Fruit fly (Drosophila melanogaster) whole organism, embryonic: Measurements from ENCODE around the gene scpr-C.

Experiments
- BEAF-32 ChIP-seq: fragments of 200-800 bp; sonication (Bioruptor generic); optimal IDR thresholded peaks from 3 replicates; lab custom pipeline; 2017; ENCODE audit warnings: missing biosample characterization, missing genetic modification characterization, mild to moderate bottlenecking, moderate library complexity, missing genetic modification reagents
- C15 ChIP-seq: fragments of 200-800 bp; sonication (Bioruptor generic); IDR thresholded peaks from 3 replicates; pipeline ENCODE4 v1.3.6; 2022; ENCODE audit warnings: missing biosample characterization, missing genetic modification characterization
- CG10209 ChIP-seq: fragments of 200-800 bp; sonication (Bioruptor generic); optimal IDR thresholded peaks from 3 replicates; lab custom pipeline; 2017; ENCODE audit warnings: missing biosample characterization, mild to moderate bottlenecking, missing genetic modification characterization, missing genetic modification reagents
- CG11456 ChIP-seq: fragments of 200-800 bp; sonication (Bioruptor generic); IDR thresholded peaks from 3 replicates; pipeline ENCODE4 v1.3.6; 2022; ENCODE audit warnings: missing biosample characterization, missing genetic modification characterization
- CG12769 ChIP-seq: fragments of 200-800 bp; sonication (Bioruptor generic); optimal IDR thresholded peaks from 2 replicates; lab custom pipeline; 2019; ENCODE audit warnings: missing biosample characterization, mild to moderate bottlenecking, missing genetic modification characterization, moderate library complexity
- CG1529 ChIP-seq: fragments of 200-800 bp; sonication (Bioruptor generic); optimal IDR thresholded peaks from 3 replicates; lab custom pipeline; 2018; ENCODE audit warnings: missing biosample characterization, missing genetic modification characterization
- CG1602 ChIP-seq: fragments of 200-800 bp; sonication (Bioruptor generic); optimal IDR thresholded peaks from 3 replicates; lab custom pipeline; 2016; ENCODE audit warnings: missing biosample characterization, missing genetic modification characterization
- CG17568 ChIP-seq: fragments of 200-800 bp; sonication (Bioruptor generic); optimal IDR thresholded peaks from 2 replicates; lab custom pipeline; 2018; ENCODE audit warnings: missing biosample characterization, mild to moderate bottlenecking, missing genetic modification characterization, moderate library complexity
- CG2712 ChIP-seq: fragments of 200-800 bp; optimal IDR thresholded peaks from 3 replicates; lab custom pipeline; 2019; ENCODE audit warnings: missing biosample characterization, mild to moderate bottlenecking, missing genetic modification characterization, moderate library complexity
- CG34224 ChIP-seq: fragments of 200-800 bp; sonication (Bioruptor generic); IDR thresholded peaks from 3 replicates; pipeline ENCODE4 v1.3.6; 2022; ENCODE audit warnings: missing biosample characterization, missing genetic modification characterization; ENCODE audit not compliant: partially characterized antibody
- CG4617 ChIP-seq: fragments of 200-800 bp; sonication (Bioruptor generic); optimal IDR thresholded peaks from 3 replicates; lab custom pipeline; 2016; ENCODE audit warnings: missing biosample characterization, missing genetic modification characterization, borderline replicate concordance
- CG4730 ChIP-seq: fragments of 200-800 bp; sonication (Bioruptor generic); IDR thresholded peaks from 2 replicates; pipeline ENCODE4 v1.3.6; 2022; ENCODE audit warnings: missing biosample characterization, missing genetic modification characterization
- CG4820 ChIP-seq: fragments of 200-800 bp; sonication (Bioruptor generic); optimal IDR thresholded peaks from 3 replicates; lab custom pipeline; 2016; ENCODE audit warnings: missing biosample characterization, missing genetic modification characterization
- CG5953 ChIP-seq: fragments of 200-800 bp; sonication (Bioruptor generic); IDR thresholded peaks from 2 replicates; pipeline ENCODE4 v1.3.6; 2022; ENCODE audit warnings: missing biosample characterization, missing genetic modification characterization
- CG6272 ChIP-seq: fragments of 200-800 bp; sonication (Bioruptor generic); IDR thresholded peaks from 2 replicates; pipeline ENCODE4 v1.3.6; 2022; ENCODE audit warnings: missing biosample characterization, missing genetic modification characterization
- CG7839 ChIP-seq: fragments of 200-800 bp; sonication (Bioruptor generic); optimal IDR thresholded peaks from 3 replicates; lab custom pipeline; 2018; ENCODE audit warnings: missing biosample characterization, mild to moderate bottlenecking, missing genetic modification characterization, moderate library complexity
- CG8765 ChIP-seq: fragments of 200-800 bp; sonication (Bioruptor generic); IDR thresholded peaks from 2 replicates; pipeline ENCODE4 v1.3.6; 2022; ENCODE audit warnings: missing biosample characterization, missing genetic modification characterization
- CoRest ChIP-seq: fragments of 200-800 bp; sonication (Bioruptor generic); optimal IDR thresholded peaks from 3 replicates; lab custom pipeline; 2018; ENCODE audit warnings: missing biosample characterization, mild to moderate bottlenecking, missing genetic modification characterization, moderate library complexity
- Dp ChIP-seq: fragments of 200-800 bp; sonication (Bioruptor generic); optimal IDR thresholded peaks from 2 replicates; lab custom pipeline; 2018; ENCODE audit warnings: missing biosample characterization, mild to moderate bottlenecking, missing genetic modification characterization, moderate library complexity
- E2f2 ChIP-seq: fragments of 200-800 bp; sonication (Bioruptor generic); IDR thresholded peaks from 2 replicates; pipeline ENCODE4 v1.3.6; 2022; ENCODE audit warnings: missing biosample characterization, missing genetic modification characterization
- H15 ChIP-seq: fragments of 200-800 bp; sonication (Bioruptor generic); IDR thresholded peaks from 3 replicates; pipeline ENCODE4 v1.3.6; 2022; ENCODE audit warnings: missing biosample characterization, missing genetic modification characterization
- HLH3B ChIP-seq: fragments of 200-800 bp; sonication (Bioruptor generic); IDR thresholded peaks from 2 replicates; pipeline ENCODE4 v1.3.6; 2022; ENCODE audit warnings: missing biosample characterization, missing genetic modification characterization
- Max ChIP-seq: fragments of 200-800 bp; sonication (Bioruptor generic); optimal IDR thresholded peaks from 2 replicates; lab custom pipeline; 2016; ENCODE audit warnings: missing biosample characterization, mild to moderate bottlenecking, missing genetic modification characterization
- Meics ChIP-seq: fragments of 200-800 bp; sonication (Bioruptor generic); optimal IDR thresholded peaks from 2 replicates; lab custom pipeline; 2017; ENCODE audit warnings: missing biosample characterization, mild to moderate bottlenecking, missing genetic modification characterization
- Mes4 ChIP-seq: fragments of 200-800 bp; sonication (Bioruptor generic); optimal IDR thresholded peaks from 2 replicates; lab custom pipeline; 2016; ENCODE audit warnings: missing biosample characterization, missing genetic modification characterization
- Sin3A ChIP-seq: fragments of >200 bp; optimal IDR thresholded peaks from 2 replicates; lab custom pipeline; 2018
- Sry-δ ChIP-seq: fragments of 200-800 bp; sonication (Bioruptor generic); optimal IDR thresholded peaks from 2 replicates; lab custom pipeline; 2016; ENCODE audit warnings: missing biosample characterization, missing genetic modification characterization
- abd-A ChIP-seq: fragments of 200-800 bp; sonication (Bioruptor generic); optimal IDR thresholded peaks from 3 replicates; lab custom pipeline; 2019; ENCODE audit warnings: missing biosample characterization, mild to moderate bottlenecking, missing genetic modification characterization, moderate library complexity
- cato ChIP-seq: fragments of 200-800 bp; sonication (Bioruptor generic); optimal IDR thresholded peaks from 2 replicates; lab custom pipeline; 2016; ENCODE audit warnings: missing biosample characterization, missing genetic modification characterization, borderline replicate concordance
- chif ChIP-seq, 2 experiments: fragments of 200-800 bp; sonication (Bioruptor generic); optimal IDR thresholded peaks; 3 replicates each; lab custom pipeline; 2016; ENCODE audit warnings: missing biosample characterization in 2 of 2, missing genetic modification characterization in 2 of 2
- chn ChIP-seq: fragments of 200-800 bp; sonication (Bioruptor generic); optimal IDR thresholded peaks from 2 replicates; lab custom pipeline; 2016; ENCODE audit warnings: missing biosample characterization, missing genetic modification characterization
- dpn ChIP-seq, 2 experiments: fragments of 200-800 bp; sonication (Bioruptor generic); optimal IDR thresholded peaks; 3 replicates each; lab custom pipeline; 2016; ENCODE audit warnings: missing biosample characterization in 2 of 2, missing genetic modification characterization in 2 of 2
- en ChIP-seq: fragments of 200-800 bp; sonication (Bioruptor generic); optimal IDR thresholded peaks from 2 replicates; lab custom pipeline; 2016; ENCODE audit warnings: missing biosample characterization, missing genetic modification characterization
- gce ChIP-seq: fragments of 200-800 bp; sonication (Bioruptor generic); IDR thresholded peaks from 3 replicates; pipeline ENCODE4 v1.3.6; 2022; ENCODE audit warnings: missing biosample characterization, missing genetic modification characterization
- gsb-n ChIP-seq: fragments of 200-800 bp; sonication (Bioruptor generic); optimal IDR thresholded peaks from 3 replicates; lab custom pipeline; 2018; ENCODE audit warnings: missing biosample characterization, mild to moderate bottlenecking, missing genetic modification characterization
- kni ChIP-seq: fragments of 200-800 bp; sonication (Bioruptor generic); optimal IDR thresholded peaks from 3 replicates; lab custom pipeline; 2017; ENCODE audit warnings: mild to moderate bottlenecking, missing biosample characterization, missing genetic modification reagents, missing genetic modification characterization
- lab ChIP-seq: fragments of 200-800 bp; sonication (Bioruptor generic); optimal IDR thresholded peaks from 3 replicates; lab custom pipeline; 2017; ENCODE audit warnings: missing biosample characterization, missing genetic modification characterization, mild to moderate bottlenecking, moderate library complexity, missing genetic modification reagents
- lilli ChIP-seq: fragments of 200-800 bp; sonication (Bioruptor generic); optimal IDR thresholded peaks from 3 replicates; lab custom pipeline; 2016; ENCODE audit warnings: missing biosample characterization, missing genetic modification characterization
- nerfin-1 ChIP-seq: fragments of 200-800 bp; sonication (Bioruptor generic); optimal IDR thresholded peaks from 3 replicates; lab custom pipeline; 2019; ENCODE audit warnings: missing biosample characterization, mild to moderate bottlenecking, missing genetic modification characterization, moderate library complexity
- pho ChIP-seq: fragments of 200-800 bp; sonication (Bioruptor generic); optimal IDR thresholded peaks from 2 replicates; lab custom pipeline; 2016; ENCODE audit warnings: missing biosample characterization, missing genetic modification characterization
- sc ChIP-seq, 3 experiments: fragments of >200 bp in 2 of 3; fragments of 200-800 bp in 1 of 3; sonication (Bioruptor generic) in 1 of 3; optimal IDR thresholded peaks; 2 replicates in 2 of 3; 3 replicates in 1 of 3; lab custom pipeline; 2017; ENCODE audit warnings: mild to moderate bottlenecking in 1 of 3, missing biosample characterization in 1 of 3, missing genetic modification characterization in 1 of 3, missing genetic modification reagents in 1 of 3
- slou ChIP-seq: fragments of 200-800 bp; sonication (Bioruptor generic); optimal IDR thresholded peaks from 3 replicates; lab custom pipeline; 2016; ENCODE audit warnings: missing biosample characterization, missing genetic modification characterization
- sqz ChIP-seq: fragments of 200-800 bp; sonication (Bioruptor generic); optimal IDR thresholded peaks from 3 replicates; lab custom pipeline; 2018; ENCODE audit warnings: missing biosample characterization, mild to moderate bottlenecking, missing genetic modification characterization
- sug ChIP-seq: fragments of 200-800 bp; optimal IDR thresholded peaks from 2 replicates; lab custom pipeline; 2019; ENCODE audit warnings: missing biosample characterization, mild to moderate bottlenecking, missing genetic modification characterization, moderate library complexity
- tap ChIP-seq: fragments of 200-800 bp; optimal IDR thresholded peaks from 3 replicates; lab custom pipeline; 2019; ENCODE audit warnings: missing biosample characterization, mild to moderate bottlenecking, missing genetic modification characterization, moderate library complexity
- tin ChIP-seq: fragments of 200-800 bp; sonication (Bioruptor generic); optimal IDR thresholded peaks from 3 replicates; lab custom pipeline; 2016; ENCODE audit warnings: missing biosample characterization, missing genetic modification characterization
- usp ChIP-seq: fragments of >200 bp; optimal IDR thresholded peaks from 2 replicates; lab custom pipeline; 2017; ENCODE audit warnings: missing biosample characterization, missing genetic modification characterization
- vvl ChIP-seq: fragments of 200-800 bp; sonication (Bioruptor generic); IDR thresholded peaks from 2 replicates; pipeline ENCODE4 v1.3.6; 2022; ENCODE audit warnings: missing biosample characterization, missing genetic modification characterization
- wdn ChIP-seq: fragments of 200-800 bp; sonication (Bioruptor generic); IDR thresholded peaks from 2 replicates; pipeline ENCODE4 v1.3.6; 2022; ENCODE audit warnings: missing biosample characterization, missing genetic modification characterization

scpr-C gene

dm6 chr3R:11196648-11197388 lies 28.5 kb upstream of the scpr-C start (continued):
- TF ChIP-seq HLH3B (GFP tag; lab: Robert Waterston, UW) (peak; percentile 98), CG5953 (GFP tag; lab: Robert Waterston, UW) (peak; percentile 96), Sry-δ (GFP tag; lab: Kevin White, UChicago) (peak; percentile 17), sug (peak; percentile 93), CG8765 (GFP tag; lab: Robert Waterston, UW) (peak; percentile 87), gce (peak; percentile 96), Mes4 (GFP tag; lab: Kevin White, UChicago) (peak; percentile 80), CG1529 (GFP tag; lab: Kevin White, UChicago) (peak; percentile 97), sc (optimal IDR thresholded peaks at IDR 0.05; lab: Kevin White, UChicago) (no peak), sc (GFP tag; optimal IDR thresholded peaks at IDR 0.05; lab: Kevin White, UChicago) (peak; percentile 97), gsb-n (peak; percentile 98), nerfin-1 (tag; lab: Kevin White, UChicago) (peak; percentile 99), Dp (GFP tag; lab: Kevin White, UChicago) (peak; percentile 23), tap (tag; lab: Kevin White, UChicago) (peak; percentile 89), CoRest (peak; percentile 100), CG12769 (peak; percentile 82), C15 (GFP tag; lab: Robert Waterston, UW) (peak; percentile 96), CG11456 (GFP tag; lab: Robert Waterston, UW) (peak; percentile 98), chn (peak; percentile 81), lab (GFP tag; lab: Kevin White, UChicago) (peak; percentile 99), cato (peak; percentile 87), CG4617 (GFP tag; lab: Kevin White, UChicago) (peak; percentile 86), CG1602 (GFP tag; lab: Kevin White, UChicago) (peak; percentile 97), E2f2 (GFP tag; lab: Robert Waterston, UW) (peak; percentile 87), slou (peak; percentile 98), Sin3A (no peak), Max (GFP tag; lab: Kevin White, UChicago) (peak; percentile 97), sqz (GFP tag; lab: Kevin White, UChicago) (peak; percentile 96), lilli (GFP tag; lab: Kevin White, UChicago) (peak; percentile 94), CG10209 (GFP tag; lab: Kevin White, UChicago) (peak; percentile 99), CG4730 (GFP tag; lab: Robert Waterston, UW) (peak; percentile 97), H15 (GFP tag; lab: Robert Waterston, UW) (peak; percentile 97), CG7839 (tag; lab: Kevin White, UChicago) (peak; percentile 100), BEAF-32 (GFP tag; lab: Kevin White, UChicago) (peak; percentile 14), wdn (GFP tag; lab: Robert Waterston, UW) (peak; percentile 97), Meics (GFP tag; lab: Kevin White, UChicago) (peak; percentile 99), vvl (GFP tag; lab: Robert Waterston, UW) (peak; percentile 98), abd-A (tag; lab: Kevin White, UChicago) (peak; percentile 98), tin (peak; percentile 97), usp (GFP tag; lab: Kevin White, UChicago) (no peak), kni (GFP tag; lab: Kevin White, UChicago) (peak; percentile 92), CG34224 (no peak), CG6272 (peak; percentile 96), CG4820 (GFP tag; lab: Kevin White, UChicago) (peak; percentile 97), CG2712 (tag; lab: Kevin White, UChicago) (peak; percentile 97), dpn (GFP tag; optimal IDR thresholded peaks at IDR 0.05; lab: Kevin White, UChicago) (peak; percentile 96 to 97), en (GFP tag; lab: Kevin White, UChicago) (peak; percentile 31), CG17568 (GFP tag; lab: Kevin White, UChicago) (peak; percentile 91), pho (peak; percentile 96), chif (GFP tag; optimal IDR thresholded peaks at IDR 0.05; lab: Kevin White, UChicago) (peak; percentile 69 to 88)
